Worm (Caenorhabditis elegans) whole organism, L2 larva: Measurements from ENCODE around the gene R07E5.19.
"Not testable (repeated sequence)": the region's sequence is repeated elsewhere in the genome, so short reads cannot be mapped to it uniquely, and the experiment has no call there.

Experiments
- C34F6.9 ChIP-seq: fragments of 150-350 bp; optimal IDR thresholded peaks from 2 replicates; lab custom pipeline; 2014; ENCODE audit warnings: missing biosample characterization, missing genetic modification characterization
- F13H6.1 ChIP-seq: sonication (generic microtip); optimal IDR thresholded peaks from 2 replicates; lab custom pipeline; 2016; ENCODE audit warnings: missing genetic modification characterization, missing compliant biosample characterization
- R02D3.7 ChIP-seq: fragments of 150-350 bp; optimal IDR thresholded peaks from 2 replicates; lab custom pipeline; 2014; ENCODE audit warnings: missing biosample characterization, missing genetic modification characterization
- Y55F3AM.14 ChIP-seq: fragments of 200-800 bp; sonication (Bioruptor generic); optimal IDR thresholded peaks from 2 replicates; lab custom pipeline; 2018; ENCODE audit warnings: mild to moderate bottlenecking, missing genetic modification characterization, missing compliant biosample characterization
- ZK546.5 ChIP-seq: sonication (generic microtip); optimal IDR thresholded peaks from 2 replicates; lab custom pipeline; 2017; ENCODE audit warnings: missing biosample characterization, missing genetic modification characterization
- ceh-16 ChIP-seq: fragments of 150-350 bp; optimal IDR thresholded peaks from 2 replicates; lab custom pipeline; 2014; ENCODE audit warnings: missing biosample characterization, missing genetic modification characterization
- crh-2 ChIP-seq: sonication (generic microtip); optimal IDR thresholded peaks from 2 replicates; lab custom pipeline; 2017; ENCODE audit warnings: missing biosample characterization, missing genetic modification characterization
- dmd-4 ChIP-seq: sonication (generic microtip); optimal IDR thresholded peaks from 2 replicates; lab custom pipeline; 2017; ENCODE audit warnings: missing biosample characterization, missing genetic modification characterization
- egl-27 ChIP-seq: sonication (generic microtip); optimal IDR thresholded peaks from 3 replicates; lab custom pipeline; 2017; ENCODE audit warnings: missing biosample characterization, missing genetic modification reagents, missing genetic modification characterization
- elt-3 ChIP-seq: sonication (generic microtip); optimal IDR thresholded peaks from 2 replicates; lab custom pipeline; 2017; ENCODE audit warnings: missing biosample characterization, missing genetic modification characterization
- fos-1 ChIP-seq: fragments of 150-350 bp; optimal IDR thresholded peaks from 2 replicates; lab custom pipeline; 2014; ENCODE audit warnings: missing biosample characterization, missing genetic modification characterization
- gmeb-1 ChIP-seq: fragments of 150-350 bp; optimal IDR thresholded peaks from 2 replicates; lab custom pipeline; 2014; ENCODE audit warnings: missing biosample characterization, missing genetic modification characterization
- lin-11 ChIP-seq: fragments of 150-350 bp; sonication (generic microtip); optimal IDR thresholded peaks from 2 replicates; lab custom pipeline; 2014; ENCODE audit warnings: missing biosample characterization, missing genetic modification characterization, inconsistent platforms, mixed read lengths
- lin-13 ChIP-seq: fragments of 150-350 bp; optimal IDR thresholded peaks from 2 replicates; lab custom pipeline; 2014; ENCODE audit warnings: missing biosample characterization, missing genetic modification reagents, missing genetic modification characterization
- lsy-2 ChIP-seq, 2 experiments: fragments of 150-350 bp in 1 of 2; sonication (generic microtip) in 1 of 2; optimal IDR thresholded peaks; 2 replicates each; lab custom pipeline; 2014 to 2017; ENCODE audit warnings: missing biosample characterization in 2 of 2, missing genetic modification characterization in 2 of 2
- mab-5 ChIP-seq: fragments of 150-350 bp; optimal IDR thresholded peaks from 2 replicates; lab custom pipeline; 2014; ENCODE audit warnings: missing biosample characterization, missing genetic modification characterization
- mbf-1 ChIP-seq: sonication (generic microtip); optimal IDR thresholded peaks from 2 replicates; lab custom pipeline; 2017; ENCODE audit warnings: missing biosample characterization, missing genetic modification characterization
- mdl-1 ChIP-seq, 2 experiments: fragments of 150-350 bp in 1 of 2; sonication (generic microtip) in 1 of 2; optimal IDR thresholded peaks; 2 replicates each; lab custom pipeline; 2017; ENCODE audit warnings: missing biosample characterization in 2 of 2, missing genetic modification characterization in 2 of 2
- nhr-10 ChIP-seq: sonication (generic microtip); optimal IDR thresholded peaks from 2 replicates; lab custom pipeline; 2017; ENCODE audit warnings: missing biosample characterization, missing genetic modification characterization
- nhr-11 ChIP-seq: fragments of 150-350 bp; optimal IDR thresholded peaks from 2 replicates; lab custom pipeline; 2014; ENCODE audit warnings: missing biosample characterization, missing genetic modification characterization
- nhr-12 ChIP-seq: fragments of 150-350 bp; optimal IDR thresholded peaks from 2 replicates; lab custom pipeline; 2014; ENCODE audit warnings: missing biosample characterization, missing genetic modification characterization
- nhr-129 ChIP-seq: fragments of 150-350 bp; optimal IDR thresholded peaks from 2 replicates; lab custom pipeline; 2014; ENCODE audit warnings: missing biosample characterization, missing genetic modification characterization
- nhr-21 ChIP-seq: fragments of 150-350 bp; optimal IDR thresholded peaks from 2 replicates; lab custom pipeline; 2014; ENCODE audit warnings: missing biosample characterization, missing genetic modification characterization
- nhr-23 ChIP-seq: fragments of 150-350 bp; optimal IDR thresholded peaks from 2 replicates; lab custom pipeline; 2014; ENCODE audit warnings: missing biosample characterization, missing genetic modification reagents, missing genetic modification characterization
- nhr-25 ChIP-seq: fragments of 150-350 bp; sonication (generic microtip); optimal IDR thresholded peaks from 3 replicates; lab custom pipeline; 2014; ENCODE audit warnings: missing biosample characterization, missing genetic modification characterization
- nhr-6 ChIP-seq: fragments of 150-350 bp; optimal IDR thresholded peaks from 2 replicates; lab custom pipeline; 2014; ENCODE audit warnings: missing biosample characterization, missing genetic modification characterization
- peb-1 ChIP-seq: fragments of 150-350 bp; optimal IDR thresholded peaks from 2 replicates; lab custom pipeline; 2014; ENCODE audit warnings: missing biosample characterization, missing genetic modification characterization
- sem-4 ChIP-seq: fragments of 150-350 bp; optimal IDR thresholded peaks from 2 replicates; lab custom pipeline; 2014; ENCODE audit warnings: missing biosample characterization, missing genetic modification reagents, missing genetic modification characterization
- skn-1 ChIP-seq: sonication (generic microtip); optimal IDR thresholded peaks from 2 replicates; lab custom pipeline; 2017; ENCODE audit warnings: missing biosample characterization, missing genetic modification characterization
- sma-3 ChIP-seq: sonication (generic microtip); optimal IDR thresholded peaks from 2 replicates; lab custom pipeline; 2016; ENCODE audit warnings: missing genetic modification reagents, missing genetic modification characterization, missing compliant biosample characterization
- sma-9 ChIP-seq, 2 experiments: fragments of 150-350 bp in 1 of 2; sonication (generic microtip) in 1 of 2; optimal IDR thresholded peaks; 2 replicates each; lab custom pipeline; 2014 to 2016; ENCODE audit warnings: missing genetic modification characterization in 2 of 2, mild to moderate bottlenecking in 1 of 2, missing biosample characterization in 1 of 2, missing compliant biosample characterization in 1 of 2, missing genetic modification reagents in 1 of 2, moderate library complexity in 1 of 2
- unc-39 ChIP-seq: fragments of 150-350 bp; optimal IDR thresholded peaks from 2 replicates; lab custom pipeline; 2014; ENCODE audit warnings: missing biosample characterization, missing genetic modification characterization
- unc-55 ChIP-seq: fragments of 150-350 bp; sonication (generic microtip); optimal IDR thresholded peaks from 3 replicates; lab custom pipeline; 2014; ENCODE audit warnings: missing biosample characterization, missing genetic modification reagents, missing genetic modification characterization
- unc-62 ChIP-seq: fragments of 150-350 bp; optimal IDR thresholded peaks from 2 replicates; lab custom pipeline; 2014; ENCODE audit warnings: missing biosample characterization, missing genetic modification reagents, missing genetic modification characterization
- zag-1 ChIP-seq: fragments of 150-350 bp; optimal IDR thresholded peaks from 2 replicates; lab custom pipeline; 2014; ENCODE audit warnings: missing biosample characterization, missing genetic modification characterization
- ztf-1 ChIP-seq: fragments of 200-800 bp; sonication (Bioruptor generic); conservative IDR thresholded peaks from 2 replicates; pipeline ENCODE4 v1.3.6; 2022; ENCODE audit warnings: missing genetic modification characterization, missing compliant biosample characterization
- ztf-11 ChIP-seq: sonication (generic microtip); optimal IDR thresholded peaks from 2 replicates; lab custom pipeline; 2017; ENCODE audit warnings: missing biosample characterization, missing genetic modification characterization

Gene R07E5.19

DNA sequence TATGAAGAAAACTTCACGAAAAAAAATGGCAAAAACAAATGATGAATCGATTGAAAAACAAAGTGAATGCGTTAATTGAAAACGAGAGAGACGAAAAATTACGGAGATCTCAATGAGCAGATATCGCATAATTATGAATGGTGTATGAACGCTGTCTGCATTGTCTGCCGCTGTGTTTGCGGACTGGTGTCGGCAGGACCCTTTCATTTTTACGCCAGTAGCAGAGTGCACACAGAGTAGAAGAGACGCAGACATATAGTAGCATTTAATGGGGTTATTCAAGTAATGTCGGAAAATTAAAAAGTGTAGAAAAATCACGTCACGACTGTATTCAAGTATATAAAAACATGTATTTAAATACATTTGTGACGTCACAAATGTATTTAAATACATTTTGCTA lies 37.0 kb downstream of the R07E5.19 start:
- TF ChIP-seq sma-9 (GFP tag; optimal IDR thresholded peaks at IDR 0.05; lab: Kevin White, UChicago) (no peak), sma-9 (tag; optimal IDR thresholded peaks at IDR 0.05; lab: Kevin White, UChicago) (no peak), C34F6.9 (tag; lab: Kevin White, UChicago) (peak; percentile 20)

DNA sequence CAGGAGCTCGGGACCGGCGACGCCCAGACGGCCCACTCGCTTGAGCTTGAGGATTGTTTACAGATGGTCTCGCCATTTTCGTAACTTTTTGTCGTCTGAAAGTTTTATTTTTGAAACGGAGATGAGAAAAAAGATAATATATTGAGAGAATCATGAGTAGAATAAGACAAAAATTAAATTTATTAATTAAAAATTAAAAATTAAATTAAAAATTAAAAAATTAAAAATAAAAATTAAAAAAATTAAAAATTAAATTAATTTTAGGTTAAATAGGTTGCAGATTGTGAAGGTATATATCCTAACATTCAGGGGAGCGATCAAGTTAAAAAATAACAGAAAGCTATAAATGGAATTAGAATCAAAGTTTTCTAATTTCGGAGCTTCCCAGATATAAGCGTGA lies 38.1 kb downstream of the R07E5.19 start, which contains the start of gene B0284.3:
TSS of gene B0284.3 (minus strand) at position 101 of the 400 bp plus-strand sequence.
- no peak for TF ChIP-seq nhr-25
- TF ChIP-seq C34F6.9 (tag; lab: Kevin White, UChicago) = no peak
- no peak for TF ChIP-seq mdl-1 (tag; optimal IDR thresholded peaks at IDR 0.05; lab: Kevin White, UChicago)
- TF ChIP-seq lin-11 (tag; lab: Kevin White, UChicago) = no peak
- no peak for TF ChIP-seq ztf-1 (GFP tag; lab: Robert Waterston, UW)
- no peak for TF ChIP-seq sma-9 (GFP tag; optimal IDR thresholded peaks at IDR 0.05; lab: Kevin White, UChicago)
- no peak for TF ChIP-seq sma-9 (tag; optimal IDR thresholded peaks at IDR 0.05; lab: Kevin White, UChicago)
- TF ChIP-seq nhr-10 (tag; lab: Kevin White, UChicago) = no peak
- TF ChIP-seq ztf-11 = no peak

DNA sequence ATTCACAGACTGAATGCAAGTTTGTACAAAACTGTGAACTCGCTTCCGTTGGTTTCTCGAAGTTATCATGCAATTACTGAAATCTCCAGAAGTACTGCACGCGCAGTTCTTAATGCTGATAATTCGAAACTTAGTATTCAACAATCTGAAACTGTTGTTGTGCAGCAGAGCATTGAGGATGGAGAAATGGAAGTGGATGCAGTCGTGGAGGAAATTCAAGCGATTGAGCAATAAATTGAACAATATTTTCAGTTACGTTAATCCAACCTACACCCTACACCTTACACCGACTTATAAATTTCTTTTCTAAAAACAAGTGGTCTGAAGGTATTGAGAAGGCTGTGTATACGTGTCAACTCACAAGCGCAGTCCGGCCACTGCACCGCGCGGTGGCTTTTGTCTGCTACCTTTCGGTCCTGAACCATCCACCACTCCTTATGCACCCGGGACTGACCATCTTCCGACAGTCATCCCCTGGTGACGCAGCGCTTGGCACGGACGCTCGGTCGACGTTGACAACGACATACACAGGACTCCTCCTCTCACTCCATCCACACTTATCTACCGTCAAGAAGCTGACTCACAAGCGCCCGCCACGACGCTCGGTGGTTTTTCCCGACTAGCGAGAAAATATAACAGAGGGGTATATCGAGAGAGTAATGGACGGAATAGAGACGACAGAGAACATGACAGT lies 39.1 kb downstream of the R07E5.19 start:
- peak; percentile 47 for TF ChIP-seq nhr-25
- TF ChIP-seq Y55F3AM.14 (GFP tag; lab: Kevin White, UChicago) = peak; percentile 32
- peak in 1 of 2 experiments; percentile 62 for TF ChIP-seq lsy-2 (tag; optimal IDR thresholded peaks at IDR 0.05; lab: Kevin White, UChicago)
- TF ChIP-seq mbf-1 (tag; lab: Kevin White, UChicago) = peak; percentile 26
- peak; percentile 9 for TF ChIP-seq ceh-16 (tag; lab: Kevin White, UChicago)
- peak; percentile 65 for TF ChIP-seq lin-13
- peak; percentile 53 for TF ChIP-seq F13H6.1 (tag; lab: Kevin White, UChicago)
- TF ChIP-seq C34F6.9 (tag; lab: Kevin White, UChicago) = peak; percentile 20
- peak; percentile 58 for TF ChIP-seq sma-3 (GFP tag; lab: Kevin White, UChicago)
- TF ChIP-seq nhr-6 = peak; percentile 25
- peak; percentile 35 for TF ChIP-seq gmeb-1 (tag; lab: Kevin White, UChicago)
- peak; percentile 46 for TF ChIP-seq nhr-129 (tag; lab: Kevin White, UChicago)
- peak; percentile 34 for TF ChIP-seq unc-55 (GFP tag; lab: Kevin White, UChicago)
- peak; percentile 8 for TF ChIP-seq sem-4
- TF ChIP-seq nhr-21 = peak; percentile 63
- peak; percentile 62 for TF ChIP-seq fos-1
- TF ChIP-seq crh-2 (tag; lab: Kevin White, UChicago) = peak; percentile 56
- TF ChIP-seq sma-9 (GFP tag; optimal IDR thresholded peaks at IDR 0.05; lab: Kevin White, UChicago) = peak; percentile 33
- TF ChIP-seq sma-9 (tag; optimal IDR thresholded peaks at IDR 0.05; lab: Kevin White, UChicago) = not testable (repeated sequence)

DNA sequence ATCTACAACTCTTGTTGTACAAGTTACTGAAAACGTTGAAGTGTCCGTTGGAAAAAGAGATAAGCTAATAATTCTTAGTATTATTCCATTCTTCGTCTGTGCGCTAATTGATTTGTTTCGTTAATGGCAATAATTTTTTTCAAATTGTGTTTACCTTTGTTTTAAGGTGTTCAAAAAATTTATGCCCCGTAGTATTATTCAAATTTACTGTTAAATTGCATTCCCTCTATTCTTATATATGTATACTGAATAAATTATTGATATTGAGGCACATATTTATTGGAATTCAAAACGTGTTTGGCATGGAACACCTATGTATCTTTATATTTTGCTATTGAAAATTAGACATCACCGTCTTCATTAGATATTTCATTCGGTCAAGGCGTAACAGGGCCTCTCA lies 43.0 kb downstream of the R07E5.19 start, which contains the start of gene pals-26:
TSS of gene pals-26 (plus strand) at position 301 of the 400 bp plus-strand sequence.
- TF ChIP-seq nhr-11 (tag; lab: Kevin White, UChicago) (no peak), zag-1 (no peak), ZK546.5 (tag; lab: Kevin White, UChicago) (no peak), elt-3 (no peak), sem-4 (no peak), unc-39 (no peak), nhr-129 (tag; lab: Kevin White, UChicago) (no peak), nhr-21 (no peak), unc-62 (GFP tag; lab: Kevin White, UChicago) (no peak), nhr-23 (tag; lab: Kevin White, UChicago) (no peak), mdl-1 (tag; optimal IDR thresholded peaks at IDR 0.05; lab: Kevin White, UChicago) (no peak), dmd-4 (tag; lab: Kevin White, UChicago) (no peak), nhr-12 (tag; lab: Kevin White, UChicago) (no peak)

- TF ChIP-seq crh-2 (tag; lab: Kevin White, UChicago) (no peak), lin-11 (tag; lab: Kevin White, UChicago) (no peak), zag-1 (no peak), nhr-129 (tag; lab: Kevin White, UChicago) (no peak), mab-5 (tag; lab: Kevin White, UChicago) (no peak), gmeb-1 (tag; lab: Kevin White, UChicago) (no peak), skn-1 (tag; lab: Kevin White, UChicago) (no peak), peb-1 (tag; lab: Kevin White, UChicago) (no peak), unc-39 (no peak), R02D3.7 (no peak), ztf-11 (no peak), nhr-23 (tag; lab: Kevin White, UChicago) (no peak), sem-4 (no peak), nhr-12 (tag; lab: Kevin White, UChicago) (no peak), egl-27 (no peak)
Observed at ce11 chrIII:4372894-4373293, 45.0 kb downstream of the R07E5.19 start.
